Worm (Caenorhabditis elegans): ENCODE data around the gene set-19.

The set-19 gene

DNA sequence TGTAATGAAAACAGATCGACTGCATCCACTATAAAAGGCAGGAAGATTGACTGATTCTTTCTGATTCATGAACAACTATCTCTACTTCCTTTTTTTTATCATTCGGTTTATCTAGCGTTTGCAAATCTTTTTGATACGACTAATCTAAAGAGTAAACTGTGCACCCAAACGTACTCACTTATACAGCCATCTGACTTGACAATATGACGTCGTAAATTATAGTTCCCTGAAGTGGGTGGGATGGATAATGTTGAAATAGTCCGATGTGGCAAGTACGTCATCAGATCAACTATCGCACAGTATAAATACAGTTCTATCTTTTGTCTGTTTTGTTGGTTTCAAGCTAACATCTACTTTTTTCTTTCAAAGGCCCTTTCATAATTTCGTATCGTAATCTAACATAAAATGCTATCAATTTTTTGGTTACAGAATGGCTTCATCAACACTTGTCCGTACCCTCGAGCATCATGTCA, 33.0 kb downstream of the set-19 start, which contains the start of gene T22B7.3:
Gene T22B7.3, plus strand, starts transcription at position 423 of the 473 bp plus-strand sequence.
- TF ChIP-seq ets-7 (tag; optimal IDR thresholded peaks at IDR 0.05) = no peak
- TF ChIP-seq ama-1 (optimal IDR thresholded peaks at IDR 0.05) = no peak
- TF ChIP-seq flt-1 (GFP tag; IDR thresholded peaks at IDR 0.05) = no peak
- TF ChIP-seq pes-1 (GFP tag; IDR thresholded peaks at IDR 0.05) = no peak
- no peak for TF ChIP-seq tbx-11 (GFP tag; IDR thresholded peaks at IDR 0.05)
- no peak for TF ChIP-seq ceh-13 (GFP tag; optimal IDR thresholded peaks at IDR 0.05)
- TF ChIP-seq tra-4 (tag; optimal IDR thresholded peaks at IDR 0.05) = no peak
- no peak for TF ChIP-seq tbx-37 (GFP tag; conservative IDR thresholded peaks at IDR 0.05)
- no peak for TF ChIP-seq B0310.2 (tag; optimal IDR thresholded peaks at IDR 0.05)
- no peak for TF ChIP-seq ceh-36 (tag; optimal IDR thresholded peaks at IDR 0.05)
- no peak for TF ChIP-seq F13C5.2 (tag; optimal IDR thresholded peaks at IDR 0.05)

DNA sequence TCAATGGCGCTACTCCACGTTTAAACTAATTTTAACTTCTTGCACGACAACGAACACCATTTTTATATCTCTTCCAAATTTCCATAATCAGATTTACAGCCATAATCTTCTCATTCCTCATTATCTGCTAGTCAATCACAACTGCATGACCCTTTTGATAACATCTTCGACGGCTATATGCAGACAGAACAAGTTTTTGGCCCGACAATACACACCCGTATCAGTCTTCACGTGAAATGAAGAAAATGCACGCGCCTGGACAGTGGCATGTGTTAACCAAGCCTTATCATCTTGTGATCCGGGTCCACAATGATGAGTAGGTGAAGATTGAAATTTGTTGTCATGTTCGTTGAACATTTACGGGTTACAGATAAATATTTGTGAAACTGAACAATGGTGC, 34.4 kb downstream of the set-19 start:
- no peak for TF ChIP-seq flt-1 (GFP tag; IDR thresholded peaks at IDR 0.05)
- no peak for TF ChIP-seq tra-4 (tag; optimal IDR thresholded peaks at IDR 0.05)
- no peak for TF ChIP-seq tbx-37 (GFP tag; conservative IDR thresholded peaks at IDR 0.05)
- TF ChIP-seq hnd-1 (tag; optimal IDR thresholded peaks at IDR 0.05) = no peak
- no peak for TF ChIP-seq ama-1 (optimal IDR thresholded peaks at IDR 0.05)
- no peak for TF ChIP-seq aly-1 (tag; optimal IDR thresholded peaks at IDR 0.05)
- no peak for TF ChIP-seq pes-1 (GFP tag; IDR thresholded peaks at IDR 0.05)
- no peak for TF ChIP-seq tbx-11 (GFP tag; IDR thresholded peaks at IDR 0.05)
- no peak for TF ChIP-seq B0310.2 (tag; optimal IDR thresholded peaks at IDR 0.05)
- TF ChIP-seq ceh-36 (tag; optimal IDR thresholded peaks at IDR 0.05) = no peak
- TF ChIP-seq hmg-4 (GFP tag; optimal IDR thresholded peaks at IDR 0.05) = no peak
- no peak for TF ChIP-seq sea-1 (GFP tag; conservative IDR thresholded peaks at IDR 0.05)
- TF ChIP-seq scrt-1 (GFP tag; IDR thresholded peaks at IDR 0.05) = no peak

DNA sequence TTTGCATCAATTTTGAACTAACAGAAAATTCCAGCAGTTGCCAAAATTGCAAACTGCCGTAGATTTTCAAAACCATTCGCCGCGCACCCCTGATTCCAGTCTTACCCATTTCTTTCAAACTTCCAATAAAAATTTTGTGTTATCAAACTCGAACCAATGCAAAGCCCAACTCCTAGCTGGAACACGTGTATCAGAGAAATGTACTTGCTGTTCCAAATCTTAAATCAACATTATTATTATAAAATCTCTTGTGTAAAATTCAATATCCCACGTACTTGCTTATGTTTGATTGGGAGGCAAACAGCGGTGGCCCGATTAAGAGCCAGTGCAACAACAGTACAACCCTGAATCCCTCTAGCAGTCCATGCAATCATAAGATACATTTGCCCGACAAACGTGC, 35.9 kb downstream of the set-19 start:
- no peak for TF ChIP-seq hmbx-1 (tag; optimal IDR thresholded peaks at IDR 0.05)
- no peak for TF ChIP-seq hnd-1 (tag; optimal IDR thresholded peaks at IDR 0.05)
- no peak for TF ChIP-seq pes-1 (GFP tag; IDR thresholded peaks at IDR 0.05)
- no peak for TF ChIP-seq flt-1 (GFP tag; IDR thresholded peaks at IDR 0.05)
- no peak for TF ChIP-seq tra-4 (tag; optimal IDR thresholded peaks at IDR 0.05)
- no peak for TF ChIP-seq scrt-1 (GFP tag; IDR thresholded peaks at IDR 0.05)

- TF ChIP-seq ama-1 (optimal IDR thresholded peaks at IDR 0.05) (no peak), tra-4 (tag; optimal IDR thresholded peaks at IDR 0.05) (no peak), pes-1 (GFP tag; IDR thresholded peaks at IDR 0.05) (no peak), ceh-36 (tag; optimal IDR thresholded peaks at IDR 0.05) (no peak), hmg-4 (GFP tag; optimal IDR thresholded peaks at IDR 0.05) (peak; percentile 49)
Measured at ce11 chrX:5641315-5641714, 38.7 kb downstream of the set-19 start, which contains the start of gene T22B7.4. TSS of gene T22B7.4 (minus strand) at chrX:5641415.

DNA sequence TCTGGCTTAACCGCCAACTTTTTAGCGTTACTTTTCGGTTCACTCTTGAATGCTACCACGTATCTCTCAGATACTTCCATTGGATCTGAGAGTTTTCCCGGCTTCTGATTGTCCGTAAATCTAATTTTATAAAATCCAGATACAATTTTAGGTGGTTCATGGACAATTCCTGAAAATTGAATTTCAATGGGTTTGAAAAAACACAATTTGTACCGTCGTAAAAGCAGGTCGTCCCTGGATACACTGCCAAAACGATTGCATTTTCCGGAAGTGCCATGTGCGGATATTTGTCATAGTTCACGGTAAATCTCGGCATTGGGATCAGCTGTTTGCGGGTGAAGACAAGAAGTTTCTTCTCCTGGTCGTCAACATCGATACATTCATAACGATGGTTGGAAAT, 40.5 kb downstream of the set-19 start:
- TF ChIP-seq tbx-37 (GFP tag; conservative IDR thresholded peaks at IDR 0.05) (no peak), tra-4 (tag; optimal IDR thresholded peaks at IDR 0.05) (no peak), scrt-1 (GFP tag; IDR thresholded peaks at IDR 0.05) (no peak), F13C5.2 (tag; optimal IDR thresholded peaks at IDR 0.05) (no peak), sea-1 (GFP tag; conservative IDR thresholded peaks at IDR 0.05) (no peak), hmbx-1 (tag; optimal IDR thresholded peaks at IDR 0.05) (no peak), ets-7 (tag; optimal IDR thresholded peaks at IDR 0.05) (no peak), aly-1 (tag; optimal IDR thresholded peaks at IDR 0.05) (no peak)

- no peak for TF ChIP-seq hmg-4 (GFP tag; optimal IDR thresholded peaks at IDR 0.05)
- no peak for TF ChIP-seq B0310.2 (tag; optimal IDR thresholded peaks at IDR 0.05)
- TF ChIP-seq ama-1 (optimal IDR thresholded peaks at IDR 0.05) = no peak
- TF ChIP-seq tra-4 (tag; optimal IDR thresholded peaks at IDR 0.05) = no peak
- no peak for TF ChIP-seq ets-7 (tag; optimal IDR thresholded peaks at IDR 0.05)
- no peak for TF ChIP-seq tbx-11 (GFP tag; IDR thresholded peaks at IDR 0.05)
- TF ChIP-seq ceh-13 (GFP tag; optimal IDR thresholded peaks at IDR 0.05) = no peak
- no peak for TF ChIP-seq scrt-1 (GFP tag; IDR thresholded peaks at IDR 0.05)
- TF ChIP-seq pes-1 (GFP tag; IDR thresholded peaks at IDR 0.05) = no peak
- TF ChIP-seq tbx-37 (GFP tag; conservative IDR thresholded peaks at IDR 0.05) = no peak
Measured at ce11 chrX:5631626-5632025, 48.4 kb downstream of the set-19 start, which contains the start of gene T22B7.8. TSS of gene T22B7.8 (plus strand) at chrX:5631926.

- TF ChIP-seq hmg-4 (GFP tag; optimal IDR thresholded peaks at IDR 0.05) (no peak), ceh-36 (tag; optimal IDR thresholded peaks at IDR 0.05) (no peak), ceh-13 (GFP tag; optimal IDR thresholded peaks at IDR 0.05) (no peak), tbx-11 (GFP tag; IDR thresholded peaks at IDR 0.05) (no peak), pes-1 (GFP tag; IDR thresholded peaks at IDR 0.05) (no peak), tra-4 (tag; optimal IDR thresholded peaks at IDR 0.05) (no peak), hnd-1 (tag; optimal IDR thresholded peaks at IDR 0.05) (no peak), B0310.2 (tag; optimal IDR thresholded peaks at IDR 0.05) (no peak), sea-1 (GFP tag; conservative IDR thresholded peaks at IDR 0.05) (no peak), F13C5.2 (tag; optimal IDR thresholded peaks at IDR 0.05) (no peak), ets-7 (tag; optimal IDR thresholded peaks at IDR 0.05) (no peak), tbx-37 (GFP tag; conservative IDR thresholded peaks at IDR 0.05) (no peak), aly-1 (tag; optimal IDR thresholded peaks at IDR 0.05) (no peak), scrt-1 (GFP tag; IDR thresholded peaks at IDR 0.05) (no peak), hmbx-1 (tag; optimal IDR thresholded peaks at IDR 0.05) (no peak), flt-1 (GFP tag; IDR thresholded peaks at IDR 0.05) (no peak)
Measured at ce11 chrX:5631008-5631407, 49.0 kb downstream of the set-19 start.

DNA sequence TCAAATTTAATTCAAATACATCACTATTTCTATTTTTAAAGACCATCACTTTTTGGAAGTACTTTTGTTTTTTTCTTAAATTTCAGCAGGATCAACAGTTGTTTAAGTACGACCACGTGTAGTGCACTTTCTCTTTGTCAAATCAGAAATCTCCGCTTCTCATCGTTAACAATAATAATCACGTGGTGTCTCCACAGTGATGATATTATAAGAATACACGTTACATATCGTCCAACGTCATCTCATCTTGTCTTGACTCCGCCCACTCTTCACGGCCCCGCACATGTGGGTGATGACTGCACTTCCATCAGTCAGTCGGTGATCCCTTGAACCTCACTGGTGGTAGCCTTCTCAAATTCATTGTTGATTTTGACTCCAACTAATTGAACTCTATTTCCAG, 50.1 kb downstream of the set-19 start, which contains the start of gene argn-1:
Gene argn-1, plus strand, starts transcription at position 83 of the 400 bp plus-strand sequence.
- TF ChIP-seq tra-4 (tag; optimal IDR thresholded peaks at IDR 0.05) (no peak), aly-1 (tag; optimal IDR thresholded peaks at IDR 0.05) (no peak), ets-7 (tag; optimal IDR thresholded peaks at IDR 0.05) (no peak), ceh-36 (tag; optimal IDR thresholded peaks at IDR 0.05) (no peak), ceh-13 (GFP tag; optimal IDR thresholded peaks at IDR 0.05) (no peak), ama-1 (optimal IDR thresholded peaks at IDR 0.05) (no peak), hnd-1 (tag; optimal IDR thresholded peaks at IDR 0.05) (no peak), pes-1 (GFP tag; IDR thresholded peaks at IDR 0.05) (no peak), B0310.2 (tag; optimal IDR thresholded peaks at IDR 0.05) (no peak), hmbx-1 (tag; optimal IDR thresholded peaks at IDR 0.05) (no peak), hmg-4 (GFP tag; optimal IDR thresholded peaks at IDR 0.05) (no peak), F13C5.2 (tag; optimal IDR thresholded peaks at IDR 0.05) (no peak), flt-1 (GFP tag; IDR thresholded peaks at IDR 0.05) (no peak), scrt-1 (GFP tag; IDR thresholded peaks at IDR 0.05) (no peak), sea-1 (GFP tag; conservative IDR thresholded peaks at IDR 0.05) (no peak)
